Worm (Caenorhabditis elegans): ENCODE results near the gene thoc-5.

ce11 chrIII:5346017-5346416, 3.2 kb downstream of the thoc-5 start, which contains the start of gene glrx-21:
- TF ChIP-seq mdl-1 (tag; optimal IDR thresholded peaks at IDR 0.05) (no peak), ceh-16 (tag; optimal IDR thresholded peaks at IDR 0.05) (no peak), F13H6.1 (tag; optimal IDR thresholded peaks at IDR 0.05) (no peak), elt-1 (tag; optimal IDR thresholded peaks at IDR 0.05) (no peak), lsy-2 (tag; optimal IDR thresholded peaks at IDR 0.05) (no peak), nhr-11 (tag; optimal IDR thresholded peaks at IDR 0.05) (no peak)
